Worm (Caenorhabditis elegans): ENCODE results near the gene Y43F8B.17.

DNA sequence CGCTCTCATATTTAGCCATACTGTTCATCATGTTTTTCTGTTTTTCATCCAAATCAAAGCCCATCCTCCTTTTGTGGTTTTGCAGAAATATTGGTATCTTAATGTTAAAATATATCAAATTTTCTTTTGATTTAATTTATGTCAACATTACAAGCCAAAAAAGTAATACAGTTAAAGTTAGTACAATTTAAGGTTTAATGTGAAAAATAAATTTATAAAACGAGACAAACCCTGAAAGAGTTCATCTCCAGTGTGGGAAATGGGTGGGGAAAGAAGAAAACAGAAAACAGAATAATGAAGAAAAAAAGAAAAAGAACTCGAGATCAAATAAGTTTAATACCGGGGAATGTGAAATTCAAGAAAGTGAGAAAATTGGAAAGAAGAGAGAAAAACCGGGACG, 35.7 kb upstream of the Y43F8B.17 start, which contains the start of gene M04C3.2:
- TF ChIP-seq ama-1 (optimal IDR thresholded peaks at IDR 0.05) (no peak), hnd-1 (tag; optimal IDR thresholded peaks at IDR 0.05) (no peak), B0310.2 (tag; optimal IDR thresholded peaks at IDR 0.05) (no peak), pes-1 (GFP tag; IDR thresholded peaks at IDR 0.05) (no peak), ceh-36 (tag; optimal IDR thresholded peaks at IDR 0.05) (no peak), flt-1 (GFP tag; IDR thresholded peaks at IDR 0.05) (no peak), aly-1 (tag; optimal IDR thresholded peaks at IDR 0.05) (no peak), F13C5.2 (tag; optimal IDR thresholded peaks at IDR 0.05) (no peak)

Data from whole organism, early embryonic.